Fruit fly (Drosophila melanogaster): ENCODE data around the gene Eig71Ea.

Eig71Ea gene

dm6 chr3L:15619626-15620247, 29.7 kb downstream of the Eig71Ea start, which contains the start of gene Phs (continued):
- TF ChIP-seq CG7368 (GFP tag; optimal IDR thresholded peaks at IDR 0.05) (peak; percentile 69), CG31627 (GFP tag; optimal IDR thresholded peaks at IDR 0.05) (peak; percentile 88), Sox102F (GFP tag; optimal IDR thresholded peaks at IDR 0.05) (peak; percentile 71), topi (GFP tag; optimal IDR thresholded peaks at IDR 0.05) (peak; percentile 85), CG1621 (tag; optimal IDR thresholded peaks at IDR 0.05) (peak; percentile 31), CG4318 (GFP tag; optimal IDR thresholded peaks at IDR 0.05) (no peak), CG11294 (GFP tag; IDR thresholded peaks at IDR 0.05) (peak; percentile 32; the same call in 1 of the 2 replicates), Ets96B (tag; optimal IDR thresholded peaks at IDR 0.05) (peak; percentile 26), OdsH (GFP tag; optimal IDR thresholded peaks at IDR 0.05) (peak; percentile 72), Lpt (GFP tag; optimal IDR thresholded peaks at IDR 0.05) (no peak), CG6163 (GFP tag; IDR thresholded peaks at IDR 0.05) (peak; percentile 70), CG15336 (GFP tag; IDR thresholded peaks at IDR 0.05) (no peak; the same call in 1 of the 2 replicates), Eip75B (GFP tag; optimal IDR thresholded peaks at IDR 0.05) (peak; percentile 70), acj6 (GFP tag; optimal IDR thresholded peaks at IDR 0.05) (peak; percentile 61), Hr38 (GFP tag; optimal IDR thresholded peaks at IDR 0.05) (no peak), ss (GFP tag; optimal IDR thresholded peaks at IDR 0.05) (peak; percentile 34 to 64), Sox14 (GFP tag; optimal IDR thresholded peaks at IDR 0.05) (peak; percentile 86), Eip78C (GFP tag) (peak; percentile 85), eg (GFP tag; IDR thresholded peaks at IDR 0.05) (peak; percentile 69), fd59A (GFP tag; optimal IDR thresholded peaks at IDR 0.05) (peak; percentile 32), CG34406 (GFP tag; optimal IDR thresholded peaks at IDR 0.05) (peak; percentile 0), CG8319 (GFP tag; optimal IDR thresholded peaks at IDR 0.05) (peak; percentile 59), net (GFP tag; optimal IDR thresholded peaks at IDR 0.05) (peak; percentile 66), CG9139 (GFP tag; optimal IDR thresholded peaks at IDR 0.05) (peak; percentile 16), CG10669 (GFP tag; optimal IDR thresholded peaks at IDR 0.05) (peak; percentile 65), CG6854 (GFP tag; optimal IDR thresholded peaks at IDR 0.05) (peak; percentile 45), lz (GFP tag; optimal IDR thresholded peaks at IDR 0.05) (peak; percentile 86), CG11902 (GFP tag; optimal IDR thresholded peaks at IDR 0.05) (peak; percentile 63), Sox15 (GFP tag; optimal IDR thresholded peaks at IDR 0.05) (peak; percentile 51), esn (GFP tag; optimal IDR thresholded peaks at IDR 0.05) (peak; percentile 82), cyc (GFP tag; optimal IDR thresholded peaks at IDR 0.05) (peak; percentile 87), Met (GFP tag; optimal IDR thresholded peaks at IDR 0.05) (peak; percentile 77)

dm6 chr3L:15616900-15617299, 32.6 kb downstream of the Eig71Ea start:
- TF ChIP-seq CG8319 (GFP tag; optimal IDR thresholded peaks at IDR 0.05) = no peak
- no peak for TF ChIP-seq CG11762 (GFP tag; optimal IDR thresholded peaks at IDR 0.05; ENCODE audit: insufficient read depth)
- no peak for TF ChIP-seq CG34406 (GFP tag; optimal IDR thresholded peaks at IDR 0.05)
- TF ChIP-seq esn (GFP tag; optimal IDR thresholded peaks at IDR 0.05) = no peak
- no peak for TF ChIP-seq CG7368 (GFP tag; optimal IDR thresholded peaks at IDR 0.05)
- TF ChIP-seq CG3032 (tag; optimal IDR thresholded peaks at IDR 0.05) = no peak
- TF ChIP-seq CG8119 (GFP tag; IDR thresholded peaks at IDR 0.05) = no peak
- TF ChIP-seq CG11902 (GFP tag; optimal IDR thresholded peaks at IDR 0.05) = no peak
- TF ChIP-seq CG6163 (GFP tag; IDR thresholded peaks at IDR 0.05) = no peak

dm6 chr3L:15616490-15616889, 33.0 kb downstream of the Eig71Ea start:
- TF ChIP-seq CG3919 (GFP tag; optimal IDR thresholded peaks at IDR 0.05) (no peak), CG1621 (tag; optimal IDR thresholded peaks at IDR 0.05) (no peak), CG16779 (tag; optimal IDR thresholded peaks at IDR 0.05) (no peak), Sox15 (GFP tag; optimal IDR thresholded peaks at IDR 0.05) (no peak), OdsH (GFP tag; optimal IDR thresholded peaks at IDR 0.05) (no peak)

Data from whole organism, prepupa.